Worm (Caenorhabditis elegans) whole organism, early embryonic: ENCODE measurements around the gene arx-3.

ENCODE experiments used
- F13C5.2 ChIP-seq: sonication (generic microtip); optimal IDR thresholded peaks from 2 replicates; lab custom pipeline; 2017; ENCODE audit warnings: mild to moderate bottlenecking, missing genetic modification characterization, inconsistent platforms, missing compliant biosample characterization
- aly-1 ChIP-seq: sonication (generic microtip); optimal IDR thresholded peaks from 2 replicates; lab custom pipeline; 2016; ENCODE audit warnings: missing genetic modification characterization, missing compliant biosample characterization
- ama-1 ChIP-seq: fragments of 150-350 bp; optimal IDR thresholded peaks from 2 replicates; lab custom pipeline; 2014
- ceh-13 ChIP-seq: fragments of 200-800 bp; sonication (Bioruptor generic); optimal IDR thresholded peaks from 2 replicates; lab custom pipeline; 2018; ENCODE audit warnings: mild to moderate bottlenecking, missing genetic modification characterization, missing compliant biosample characterization
- ceh-36 ChIP-seq: sonication (generic microtip); optimal IDR thresholded peaks from 2 replicates; lab custom pipeline; 2016; ENCODE audit warnings: missing genetic modification characterization, inconsistent platforms, missing compliant biosample characterization
- ets-7 ChIP-seq: sonication (generic microtip); optimal IDR thresholded peaks from 2 replicates; lab custom pipeline; 2016; ENCODE audit warnings: missing genotype, missing genetic modification characterization, missing compliant biosample characterization
- flt-1 ChIP-seq: fragments of 200-800 bp; sonication (Bioruptor generic); IDR thresholded peaks from 2 replicates; pipeline ENCODE4 v1.3.6; 2022; ENCODE audit warnings: missing genetic modification characterization, missing compliant biosample characterization
- hmbx-1 ChIP-seq: sonication (generic microtip); optimal IDR thresholded peaks from 2 replicates; lab custom pipeline; 2016; ENCODE audit warnings: mild to moderate bottlenecking, missing genetic modification characterization, missing compliant biosample characterization
- hmg-4 ChIP-seq: fragments of 200-800 bp; sonication (Bioruptor generic); optimal IDR thresholded peaks from 2 replicates; lab custom pipeline; 2018; ENCODE audit warnings: mild to moderate bottlenecking, missing genetic modification characterization, missing compliant biosample characterization
- pes-1 ChIP-seq: fragments of 200-800 bp; sonication (Bioruptor generic); IDR thresholded peaks from 2 replicates; pipeline ENCODE4 v1.3.6; 2022; ENCODE audit warnings: missing genetic modification reagents, missing genetic modification characterization, missing compliant biosample characterization
- sea-1 ChIP-seq: fragments of 200-800 bp; sonication (Bioruptor generic); conservative IDR thresholded peaks from 2 replicates; pipeline ENCODE4 v1.3.6; 2022; ENCODE audit warnings: missing genetic modification characterization, missing compliant biosample characterization
- tbx-11 ChIP-seq: fragments of 200-800 bp; sonication (Bioruptor generic); IDR thresholded peaks from 2 replicates; pipeline ENCODE4 v1.3.6; 2022; ENCODE audit warnings: missing genetic modification characterization, missing compliant biosample characterization
- tbx-37 ChIP-seq: fragments of 200-800 bp; sonication (Bioruptor generic); conservative IDR thresholded peaks from 2 replicates; pipeline ENCODE4 v1.3.6; 2022; ENCODE audit warnings: missing genetic modification reagents, missing genetic modification characterization, missing compliant biosample characterization
- tra-4 ChIP-seq: sonication (generic microtip); optimal IDR thresholded peaks from 2 replicates; lab custom pipeline; 2017; ENCODE audit warnings: missing genetic modification characterization, missing compliant biosample characterization

ce11 chrIII:12009764-12010163 lies 48.5 kb downstream of the arx-3 start:
- TF ChIP-seq ama-1 (lab: Kevin White, UChicago) (no peak), ceh-36 (tag; lab: Kevin White, UChicago) (no peak), sea-1 (GFP tag; lab: Robert Waterston, UW) (no peak), ets-7 (no peak), tbx-11 (GFP tag; lab: Robert Waterston, UW) (no peak), hmbx-1 (no peak), flt-1 (no peak), pes-1 (no peak), tra-4 (tag; lab: Kevin White, UChicago) (no peak), F13C5.2 (tag; lab: Kevin White, UChicago) (no peak), tbx-37 (no peak), ceh-13 (GFP tag; lab: Kevin White, UChicago) (no peak), hmg-4 (no peak), aly-1 (no peak)
